Worm (Caenorhabditis elegans): ENCODE results near the gene sgca-1.

- TF ChIP-seq lin-13 (GFP tag; optimal IDR thresholded peaks at IDR 0.05) (no peak), unc-39 (tag; optimal IDR thresholded peaks at IDR 0.05) (no peak), Y48G9A.11 (GFP tag; IDR thresholded peaks at IDR 0.05) (no peak), daf-12 (tag; optimal IDR thresholded peaks at IDR 0.05) (no peak), zag-1 (tag; optimal IDR thresholded peaks at IDR 0.05) (no peak), nhr-237 (tag; optimal IDR thresholded peaks at IDR 0.05) (no peak), R02D3.7 (tag; optimal IDR thresholded peaks at IDR 0.05) (no peak), snpc-4 (tag; optimal IDR thresholded peaks at IDR 0.05) (no peak)
Measured at ce11 chrX:6740983-6741365, 48.4 kb downstream of the sgca-1 start.
